Fruit fly (Drosophila melanogaster) whole organism, adult: Measurements from ENCODE around the gene CHMP2B.

ENCODE experiments used
- Mnt ChIP-seq: fragments of 200-800 bp; sonication (Bioruptor generic); optimal IDR thresholded peaks from 2 replicates; lab custom pipeline; 2016; ENCODE audit warnings: missing biosample characterization, mild to moderate bottlenecking, missing genetic modification characterization
- bab1 ChIP-seq: fragments of 200-800 bp; sonication (Bioruptor generic); optimal IDR thresholded peaks from 3 replicates; lab custom pipeline; 2019; ENCODE audit warnings: missing biosample characterization, mild to moderate bottlenecking, missing genetic modification characterization, moderate library complexity
- cic ChIP-seq: fragments of 200-800 bp; sonication (Bioruptor generic); optimal IDR thresholded peaks from 2 replicates; lab custom pipeline; 2017; ENCODE audit warnings: missing biosample characterization, mild to moderate bottlenecking, missing genetic modification characterization, moderate library complexity
- tj ChIP-seq: fragments of 200-800 bp; sonication (Bioruptor generic); optimal IDR thresholded peaks from 3 replicates; lab custom pipeline; 2017; ENCODE audit warnings: missing biosample characterization, mild to moderate bottlenecking, missing genetic modification characterization, moderate library complexity
- toe ChIP-seq: fragments of 200-800 bp; sonication (Bioruptor generic); optimal IDR thresholded peaks from 2 replicates; lab custom pipeline; 2016; ENCODE audit warnings: missing biosample characterization, missing genetic modification characterization

dm6 chr3L:5176789-5177188 is 37.4 kb downstream of the CHMP2B start:
- TF ChIP-seq Mnt (GFP tag; lab: Kevin White, UChicago), result no peak
- no peak for TF ChIP-seq toe (GFP tag; lab: Kevin White, UChicago)
- no peak for TF ChIP-seq tj
- TF ChIP-seq bab1 (GFP tag; lab: Kevin White, UChicago), result no peak
- peak; percentile 25 for TF ChIP-seq cic (GFP tag; lab: Kevin White, UChicago)
